Worm (Caenorhabditis elegans): ENCODE data around the gene fat-1.

The fat-1 gene

DNA sequence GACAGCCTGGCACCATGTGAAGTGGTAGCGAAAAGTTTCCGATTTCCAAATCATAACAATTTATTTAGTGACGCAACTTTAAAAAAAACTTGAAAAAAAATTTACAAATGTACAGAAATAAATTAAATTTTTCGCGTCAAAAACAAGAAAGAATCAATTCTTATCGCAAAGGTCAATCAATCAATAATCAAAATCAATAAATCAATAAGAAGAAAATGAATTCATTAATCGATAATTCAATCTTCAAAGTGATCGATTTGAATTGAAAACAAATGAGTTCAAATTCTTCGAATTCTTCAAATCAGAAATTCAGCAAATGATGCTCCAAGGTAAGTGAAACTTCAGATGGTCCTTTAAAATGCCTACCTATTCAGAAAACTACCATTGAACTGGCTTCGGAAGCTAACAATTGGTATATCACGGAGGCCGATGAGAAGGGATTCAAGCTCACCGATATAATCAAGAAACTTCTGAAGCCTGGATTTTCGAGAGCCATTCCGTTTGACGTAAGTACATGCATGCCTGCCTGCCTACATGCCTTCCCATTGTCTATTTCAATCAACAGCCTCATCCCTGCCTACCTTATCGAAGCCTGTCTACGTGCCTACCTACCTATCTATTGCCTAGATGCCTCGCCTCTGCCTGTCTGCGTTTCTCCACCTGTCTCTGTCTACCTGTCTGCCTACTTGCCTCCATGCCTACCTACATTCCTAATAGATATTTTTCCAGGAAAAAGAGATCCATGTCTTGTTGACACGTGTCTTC is 4.6 kb downstream of the fat-1 start:
- TF ChIP-seq unc-62 (GFP tag; optimal IDR thresholded peaks at IDR 0.05): no peak

DNA sequence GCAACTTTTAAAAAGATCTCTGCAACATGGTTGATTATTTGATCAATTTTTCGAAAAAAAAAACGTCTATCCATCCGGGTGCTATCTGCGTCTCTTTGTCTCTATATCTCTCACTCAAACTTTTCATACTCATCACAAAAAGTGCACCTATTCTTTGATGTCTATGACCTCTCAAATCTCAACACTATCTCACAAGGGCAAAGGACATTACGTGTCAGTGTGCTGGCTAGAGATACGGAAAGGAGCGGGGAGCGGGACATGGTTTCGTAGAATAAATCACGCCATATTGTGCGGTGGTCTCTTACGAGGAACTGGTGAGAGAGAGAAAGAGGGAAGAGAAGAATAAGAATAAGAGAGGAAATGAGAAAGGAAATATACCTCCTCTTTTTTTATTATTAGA is 7.0 kb downstream of the fat-1 start:
- no peak for TF ChIP-seq unc-62 (GFP tag; optimal IDR thresholded peaks at IDR 0.05)

DNA sequence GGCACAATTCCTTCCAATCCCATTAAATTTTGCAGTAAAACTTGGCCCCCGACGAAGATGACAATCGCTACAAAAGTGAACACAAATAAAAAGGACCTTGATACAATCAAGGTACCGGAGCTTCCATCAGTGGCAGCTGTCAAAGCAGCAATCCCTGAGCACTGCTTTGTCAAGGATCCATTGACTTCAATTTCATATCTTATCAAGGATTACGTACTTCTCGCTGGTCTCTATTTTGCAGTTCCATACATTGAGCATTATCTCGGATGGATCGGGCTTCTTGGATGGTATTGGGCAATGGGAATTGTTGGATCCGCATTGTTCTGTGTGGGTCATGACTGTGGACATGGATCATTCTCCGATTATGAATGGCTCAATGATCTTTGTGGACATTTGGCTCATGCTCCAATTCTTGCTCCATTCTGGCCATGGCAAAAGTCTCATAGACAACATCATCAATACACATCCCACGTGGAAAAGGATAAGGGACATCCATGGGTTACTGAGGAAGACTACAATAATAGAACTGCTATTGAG is 8.4 kb downstream of the fat-1 start, which contains the start of gene fat-2:
Gene fat-2, plus strand, starts transcription at position 51 of the 537 bp plus-strand sequence.
- no peak for TF ChIP-seq unc-62 (GFP tag; optimal IDR thresholded peaks at IDR 0.05)

DNA sequence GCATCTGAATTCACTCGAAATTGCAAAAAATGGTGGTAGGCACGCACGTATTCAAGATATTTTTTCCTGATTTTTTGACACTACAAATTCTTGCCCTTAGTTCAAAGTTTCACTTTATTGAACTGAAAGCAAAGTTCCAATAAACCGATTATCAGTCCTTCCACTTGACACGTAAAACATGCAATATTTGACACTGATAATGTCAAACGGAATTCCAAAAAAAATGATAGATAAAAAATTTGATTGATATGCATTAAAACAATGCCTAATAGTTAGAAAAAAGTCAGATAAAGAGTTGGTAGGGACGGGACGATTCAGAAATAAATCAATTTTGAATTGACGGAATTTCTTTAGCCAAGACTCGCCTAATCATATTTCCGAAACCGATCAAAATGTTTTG is 11.6 kb downstream of the fat-1 start:
- TF ChIP-seq unc-62 (GFP tag; optimal IDR thresholded peaks at IDR 0.05): no peak

DNA sequence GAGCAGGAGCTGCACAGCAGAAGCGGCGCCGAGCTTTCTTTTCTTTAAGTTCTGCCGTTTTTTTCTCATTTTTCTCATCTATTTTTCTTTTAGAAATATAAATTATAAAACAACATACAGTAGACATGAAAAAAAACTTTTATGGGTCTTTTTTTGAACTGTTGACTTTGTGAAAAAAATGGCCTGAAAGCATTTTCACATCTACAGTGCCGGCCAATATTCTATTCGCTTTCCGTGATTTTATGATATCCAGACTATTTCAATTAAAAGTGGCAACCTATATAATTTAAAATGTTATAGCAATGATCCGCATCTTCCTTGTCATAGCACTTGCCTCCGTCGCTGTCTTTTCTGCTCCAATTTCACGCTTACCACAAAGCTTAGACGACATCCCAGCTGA is 12.6 kb downstream of the fat-1 start, which contains the start of gene far-6:
Gene far-6, plus strand, starts transcription at position 301 of the 400 bp plus-strand sequence.
- no peak for TF ChIP-seq unc-62 (GFP tag; optimal IDR thresholded peaks at IDR 0.05)

DNA sequence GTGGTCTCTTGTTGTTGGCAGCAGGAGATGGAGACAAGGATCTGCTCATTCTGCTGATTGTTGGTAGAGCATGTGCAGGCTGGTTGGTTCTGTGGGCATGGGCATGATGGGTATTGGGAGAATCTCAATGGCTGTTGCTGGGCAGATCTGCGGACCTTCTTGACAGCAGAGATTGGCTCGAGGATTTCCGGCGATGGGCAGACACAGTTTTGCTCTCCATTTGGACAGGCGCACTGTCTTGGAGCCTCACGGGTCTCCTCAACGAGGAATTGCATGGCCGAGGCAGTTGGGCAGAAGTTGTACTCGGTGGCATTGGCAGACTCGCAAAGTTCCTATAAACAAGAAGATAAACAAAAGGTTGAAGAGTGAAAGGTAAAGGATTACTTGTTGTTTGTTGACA is 15.1 kb downstream of the fat-1 start:
- no peak for TF ChIP-seq unc-62 (GFP tag; optimal IDR thresholded peaks at IDR 0.05)

DNA sequence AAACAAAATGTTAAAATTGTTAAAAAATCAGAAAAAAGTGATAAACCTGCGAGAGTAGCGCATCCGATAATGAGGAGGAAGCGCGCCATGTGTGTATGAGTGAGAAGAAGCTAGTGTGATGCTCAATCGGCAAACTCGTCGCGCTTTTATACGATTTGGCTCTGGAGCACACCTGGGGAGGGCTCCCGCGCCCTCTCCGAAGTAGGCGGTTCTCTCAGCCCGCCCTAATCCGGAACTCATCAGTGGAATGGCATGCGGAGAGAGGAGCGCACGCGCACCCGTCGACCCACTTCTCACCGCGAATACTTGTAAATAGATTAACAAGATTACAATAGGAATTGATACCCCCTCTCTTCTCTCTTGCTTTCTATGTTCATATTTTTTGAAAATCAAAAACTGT is 15.8 kb downstream of the fat-1 start, which contains the start of gene pqn-74:
Gene pqn-74, minus strand, starts transcription at position 122 of the 400 bp plus-strand sequence.
- TF ChIP-seq unc-62 (GFP tag; optimal IDR thresholded peaks at IDR 0.05): no peak

DNA sequence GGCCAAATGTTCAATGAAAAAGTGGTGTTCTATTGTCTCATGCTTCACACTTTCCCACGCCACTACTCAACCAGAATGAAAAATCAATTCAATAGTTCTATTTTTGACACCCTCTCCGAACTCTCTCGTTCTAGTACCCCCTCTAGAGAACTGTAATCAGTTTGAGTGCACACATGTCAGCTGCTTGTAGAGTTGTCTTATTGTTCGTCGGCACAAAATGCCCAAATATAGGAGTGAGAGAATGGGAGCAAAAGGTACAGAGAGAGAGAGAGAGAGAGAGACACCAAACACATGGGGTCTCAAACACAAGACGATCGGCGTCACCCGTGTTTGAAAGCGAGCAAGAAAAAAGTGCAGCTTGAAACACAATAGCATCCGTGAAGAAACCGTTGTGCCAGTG is 18.8 kb downstream of the fat-1 start:
- TF ChIP-seq unc-62 (GFP tag; optimal IDR thresholded peaks at IDR 0.05): no peak

DNA sequence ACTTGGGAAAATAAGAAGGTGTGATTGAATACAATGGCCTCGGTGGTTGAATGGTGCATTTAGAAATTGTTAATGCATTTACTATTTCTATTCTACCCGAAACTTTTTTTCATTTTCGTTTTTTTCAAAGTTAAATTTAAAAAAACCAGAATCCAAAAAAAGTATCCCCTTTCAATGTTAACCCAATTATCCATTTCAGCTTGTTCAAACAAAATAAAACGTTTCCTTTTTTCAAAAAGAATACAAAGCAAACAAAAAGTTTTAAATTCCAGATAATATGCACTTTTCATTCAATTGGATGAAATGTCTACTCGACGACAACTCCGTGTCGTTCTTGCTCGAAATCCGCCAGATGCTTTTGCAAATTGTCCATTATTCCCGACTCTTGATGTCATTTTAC is 27.1 kb downstream of the fat-1 start, which contains the start of gene W02A2.5:
Gene W02A2.5, plus strand, starts transcription at position 301 of the 400 bp plus-strand sequence.
- no peak for TF ChIP-seq unc-62 (GFP tag; optimal IDR thresholded peaks at IDR 0.05)

DNA sequence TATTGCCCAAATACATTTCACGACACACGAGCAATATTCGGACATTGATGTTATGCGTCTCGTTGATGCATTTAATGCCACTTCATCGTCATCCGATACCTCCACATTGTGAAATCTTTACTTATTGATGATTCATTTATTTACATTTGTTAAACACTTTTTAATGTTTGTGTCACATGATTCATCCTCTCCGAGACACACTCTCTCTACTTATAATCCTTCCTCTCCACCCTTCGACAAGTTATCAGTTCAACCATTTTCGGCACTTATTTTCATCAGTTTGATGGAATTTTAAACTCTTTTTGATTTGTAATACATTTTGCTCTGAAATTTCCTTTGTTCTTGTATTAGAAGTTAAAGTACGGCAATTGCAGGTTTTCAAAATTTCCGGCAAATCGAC is 30.6 kb downstream of the fat-1 start:
- TF ChIP-seq unc-62 (GFP tag; optimal IDR thresholded peaks at IDR 0.05): no peak

DNA sequence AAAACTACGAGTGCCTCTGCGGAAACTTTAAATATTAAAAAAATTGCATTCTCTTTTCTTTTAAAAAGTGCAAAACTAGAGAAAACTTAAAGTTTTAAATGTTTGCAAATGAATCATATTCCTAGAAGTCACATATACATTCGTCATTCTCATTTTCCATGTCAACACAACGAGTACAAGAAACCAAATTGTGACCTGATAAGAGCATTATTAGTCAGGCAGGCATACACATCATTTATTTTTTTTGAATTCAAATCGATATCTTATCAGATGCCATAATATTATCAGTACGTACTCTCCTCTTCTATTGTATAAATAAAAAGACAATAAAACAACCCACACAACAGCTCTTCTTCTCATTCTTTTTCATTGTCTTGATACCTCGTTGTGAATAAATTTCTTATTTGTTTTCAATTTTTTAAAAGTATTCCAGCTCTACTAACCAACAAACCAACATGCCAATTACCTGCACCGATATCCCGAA is 31.8 kb downstream of the fat-1 start, which contains the start of gene W02A2.9:
Gene W02A2.9, plus strand, starts transcription at position 434 of the 484 bp plus-strand sequence.
- no peak for TF ChIP-seq unc-62 (GFP tag; optimal IDR thresholded peaks at IDR 0.05)

DNA sequence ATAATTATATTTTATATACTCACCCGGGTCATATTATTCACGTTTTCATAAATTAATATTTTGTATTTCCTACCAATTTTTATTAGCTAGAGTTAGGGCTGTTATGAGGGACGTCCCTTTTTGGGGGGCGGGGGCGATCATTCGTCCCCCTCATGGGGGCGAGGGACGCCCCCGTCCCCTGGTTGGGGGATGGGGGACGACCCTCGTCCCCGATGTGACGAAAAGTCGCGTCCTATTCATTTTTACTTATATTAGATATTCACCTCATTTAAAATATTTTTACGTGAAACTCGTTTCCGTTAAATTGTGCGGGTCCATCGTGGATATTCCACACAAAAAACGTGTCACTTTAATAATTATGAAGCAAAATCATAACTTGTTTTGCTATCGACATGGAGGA is 33.1 kb downstream of the fat-1 start, which contains the start of gene W02A2.12:
Gene W02A2.12, minus strand, starts transcription at position 240 of the 400 bp plus-strand sequence.
- no peak for TF ChIP-seq unc-62 (GFP tag; optimal IDR thresholded peaks at IDR 0.05)

DNA sequence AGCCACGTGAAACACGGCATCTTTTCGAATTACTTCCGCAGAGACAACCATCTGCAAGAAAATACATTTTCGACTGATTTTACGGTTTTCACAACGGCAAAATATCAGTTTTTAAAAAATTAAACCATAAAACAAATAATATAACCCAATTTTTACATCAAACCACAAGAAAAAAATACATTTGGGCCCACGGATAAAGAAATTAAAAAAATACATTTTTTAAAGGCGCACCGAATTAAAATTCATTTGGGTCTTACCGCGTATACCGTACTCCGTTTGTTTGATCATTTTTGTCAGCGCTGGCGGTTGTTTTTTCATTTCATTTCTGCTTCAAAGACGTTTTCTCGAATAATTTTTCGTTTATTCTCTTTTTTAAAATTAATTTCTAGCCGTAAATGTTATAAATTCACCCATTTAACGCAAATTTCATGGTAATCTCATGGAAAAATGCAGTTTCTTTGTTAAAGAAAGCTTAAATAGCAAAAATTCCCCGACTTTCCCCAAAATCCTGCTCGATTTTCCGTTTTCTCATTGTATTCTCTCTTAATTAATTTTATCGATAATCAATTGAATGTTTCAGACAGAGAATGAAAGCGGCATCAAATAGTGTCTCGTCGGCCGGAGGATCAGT is 37.8 kb downstream of the fat-1 start, which contains the start of the genes rec-8 and mex-5:
Gene rec-8, minus strand, starts transcription at position 51 of the 631 bp plus-strand sequence.
Gene mex-5, plus strand, starts transcription at position 581 of the 631 bp plus-strand sequence.
- TF ChIP-seq unc-62 (GFP tag; optimal IDR thresholded peaks at IDR 0.05): no peak

DNA sequence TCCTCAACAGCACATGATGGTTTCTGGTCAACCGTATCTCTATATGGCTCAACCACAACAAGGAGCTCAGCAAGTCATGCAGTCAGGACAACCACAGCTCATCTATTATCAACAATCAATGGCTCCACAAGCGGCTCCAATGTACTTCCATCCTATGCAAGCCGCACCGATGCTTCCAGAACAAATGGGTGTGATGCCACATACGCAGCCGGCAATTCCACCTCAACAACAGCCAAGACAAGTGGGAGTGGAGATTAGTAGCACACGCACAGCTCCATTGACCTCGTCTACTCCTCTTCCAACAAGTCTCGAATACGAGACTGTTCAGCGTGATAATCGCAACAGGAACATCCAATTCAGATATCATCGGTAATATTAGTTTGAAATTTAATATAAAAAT is 38.6 kb downstream of the fat-1 start:
- no peak for TF ChIP-seq unc-62 (GFP tag; optimal IDR thresholded peaks at IDR 0.05)

DNA sequence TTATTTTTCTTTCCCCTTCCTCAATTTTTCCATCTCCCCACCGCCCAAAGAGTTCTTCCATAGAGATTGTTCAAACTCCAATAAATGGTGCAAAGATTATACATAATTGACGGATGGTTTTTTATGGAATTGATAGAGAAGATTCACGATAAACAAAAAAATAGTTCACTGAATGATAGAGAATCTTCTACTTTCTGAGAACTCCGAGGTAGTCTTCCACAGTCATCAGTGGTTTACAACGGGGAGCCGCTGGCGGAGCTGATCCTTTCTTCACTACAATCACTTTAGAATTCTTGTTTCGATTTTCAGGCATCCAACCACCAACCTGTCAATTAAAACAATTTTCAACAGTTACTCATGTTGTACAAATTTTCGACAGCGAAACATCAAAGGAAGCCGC is 40.6 kb downstream of the fat-1 start:
- no peak for TF ChIP-seq unc-62 (GFP tag; optimal IDR thresholded peaks at IDR 0.05)

DNA sequence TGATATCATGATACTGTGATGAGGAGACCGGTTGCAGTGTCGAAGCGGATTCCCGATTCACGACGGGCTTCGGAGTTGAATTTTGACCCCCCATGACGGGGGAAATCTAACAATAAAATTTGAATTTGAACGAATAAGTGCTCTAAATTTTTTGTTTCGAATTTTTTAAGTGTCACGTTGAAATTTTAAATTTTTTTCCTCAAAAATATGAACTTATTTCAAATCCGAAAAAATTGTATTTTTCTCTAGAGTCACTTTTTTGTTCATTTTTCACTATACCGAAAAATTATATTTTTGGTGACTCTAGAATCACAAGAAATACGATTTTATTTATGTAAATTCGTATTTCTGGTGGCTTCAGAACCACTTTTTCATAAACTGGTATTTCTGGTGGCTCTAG is 43.0 kb downstream of the fat-1 start, which contains the start of gene W02A2.8:
Gene W02A2.8, minus strand, starts transcription at position 101 of the 400 bp plus-strand sequence.
- TF ChIP-seq unc-62 (GFP tag; optimal IDR thresholded peaks at IDR 0.05): no peak

Measured in whole organism, dauer.